Worm (Caenorhabditis elegans): ENCODE data around the gene B0334.4.

- no peak for TF ChIP-seq ztf-11 (tag; optimal IDR thresholded peaks at IDR 0.05)
- TF ChIP-seq snpc-4 (tag; optimal IDR thresholded peaks at IDR 0.05) = no peak
- TF ChIP-seq nhr-28 (tag; optimal IDR thresholded peaks at IDR 0.05) = no peak
- no peak for TF ChIP-seq elt-2 (tag; optimal IDR thresholded peaks at IDR 0.05)
- TF ChIP-seq ceh-28 (tag; optimal IDR thresholded peaks at IDR 0.05) = no peak
- TF ChIP-seq nhr-11 (tag; optimal IDR thresholded peaks at IDR 0.05) = no peak
- no peak for TF ChIP-seq zag-1 (tag; optimal IDR thresholded peaks at IDR 0.05)
Measured at ce11 chrII:11455140-11455539, 40.4 kb upstream of the B0334.4 start.

All from whole organism, L3 larva.